Worm (Caenorhabditis elegans) whole organism, L2 larva: Measurements from ENCODE around the gene ugt-67.

Source experiments
- R02D3.7 ChIP-seq: fragments of 150-350 bp; optimal IDR thresholded peaks from 2 replicates; lab custom pipeline; 2014; ENCODE audit warnings: missing biosample characterization, missing genetic modification characterization
- ZK546.5 ChIP-seq: sonication (generic microtip); optimal IDR thresholded peaks from 2 replicates; lab custom pipeline; 2017; ENCODE audit warnings: missing biosample characterization, missing genetic modification characterization
- ceh-16 ChIP-seq: fragments of 150-350 bp; optimal IDR thresholded peaks from 2 replicates; lab custom pipeline; 2014; ENCODE audit warnings: missing biosample characterization, missing genetic modification characterization
- ceh-82 ChIP-seq: fragments of 150-350 bp; optimal IDR thresholded peaks from 2 replicates; lab custom pipeline; 2014; ENCODE audit warnings: missing biosample characterization, missing genetic modification characterization
- crh-2 ChIP-seq: sonication (generic microtip); optimal IDR thresholded peaks from 2 replicates; lab custom pipeline; 2017; ENCODE audit warnings: missing biosample characterization, missing genetic modification characterization
- fos-1 ChIP-seq: fragments of 150-350 bp; optimal IDR thresholded peaks from 2 replicates; lab custom pipeline; 2014; ENCODE audit warnings: missing biosample characterization, missing genetic modification characterization
- lin-39 ChIP-seq: fragments of 150-350 bp; optimal IDR thresholded peaks from 2 replicates; lab custom pipeline; 2014; ENCODE audit warnings: missing biosample characterization, missing genetic modification reagents, missing genetic modification characterization
- mbf-1 ChIP-seq: sonication (generic microtip); optimal IDR thresholded peaks from 2 replicates; lab custom pipeline; 2017; ENCODE audit warnings: missing biosample characterization, missing genetic modification characterization
- nhr-129 ChIP-seq: fragments of 150-350 bp; optimal IDR thresholded peaks from 2 replicates; lab custom pipeline; 2014; ENCODE audit warnings: missing biosample characterization, missing genetic modification characterization
- nhr-25 ChIP-seq: fragments of 150-350 bp; sonication (generic microtip); optimal IDR thresholded peaks from 3 replicates; lab custom pipeline; 2014; ENCODE audit warnings: missing biosample characterization, missing genetic modification characterization
- sma-9 ChIP-seq, 2 experiments: fragments of 150-350 bp in 1 of 2; sonication (generic microtip) in 1 of 2; optimal IDR thresholded peaks; 2 replicates each; lab custom pipeline; 2014 to 2016; ENCODE audit warnings: missing genetic modification characterization in 2 of 2, mild to moderate bottlenecking in 1 of 2, missing biosample characterization in 1 of 2, missing compliant biosample characterization in 1 of 2, missing genetic modification reagents in 1 of 2, moderate library complexity in 1 of 2
- unc-62 ChIP-seq: fragments of 150-350 bp; optimal IDR thresholded peaks from 2 replicates; lab custom pipeline; 2014; ENCODE audit warnings: missing biosample characterization, missing genetic modification reagents, missing genetic modification characterization
- zag-1 ChIP-seq: fragments of 150-350 bp; optimal IDR thresholded peaks from 2 replicates; lab custom pipeline; 2014; ENCODE audit warnings: missing biosample characterization, missing genetic modification characterization
- ztf-1 ChIP-seq: fragments of 200-800 bp; sonication (Bioruptor generic); conservative IDR thresholded peaks from 2 replicates; pipeline ENCODE4 v1.3.6; 2022; ENCODE audit warnings: missing genetic modification characterization, missing compliant biosample characterization

Gene ugt-67

DNA sequence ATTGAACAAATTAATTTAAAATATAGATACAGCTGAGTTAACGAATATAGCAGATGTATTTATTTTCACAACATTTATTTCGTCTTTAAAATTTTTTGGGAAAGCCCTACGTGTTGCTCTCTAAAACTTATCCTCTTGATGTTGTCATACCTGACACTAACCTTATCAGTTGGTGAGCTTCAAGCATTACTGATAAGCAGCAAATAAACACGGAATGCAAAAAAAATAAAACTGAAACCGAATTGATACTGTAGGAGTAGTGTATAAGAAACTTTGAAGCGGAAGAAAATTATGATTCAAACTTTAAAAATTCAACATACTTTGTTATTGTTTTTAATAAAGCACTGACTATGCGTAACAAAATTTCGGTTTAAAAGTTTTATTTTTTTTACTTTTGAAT, 33.9 kb downstream of the ugt-67 start:
- TF ChIP-seq fos-1 (tag; lab: Kevin White, UChicago), result peak; percentile 30
- TF ChIP-seq nhr-25 (tag; lab: Kevin White, UChicago), result no peak
- TF ChIP-seq, all 48 proteins: peak for 1

DNA sequence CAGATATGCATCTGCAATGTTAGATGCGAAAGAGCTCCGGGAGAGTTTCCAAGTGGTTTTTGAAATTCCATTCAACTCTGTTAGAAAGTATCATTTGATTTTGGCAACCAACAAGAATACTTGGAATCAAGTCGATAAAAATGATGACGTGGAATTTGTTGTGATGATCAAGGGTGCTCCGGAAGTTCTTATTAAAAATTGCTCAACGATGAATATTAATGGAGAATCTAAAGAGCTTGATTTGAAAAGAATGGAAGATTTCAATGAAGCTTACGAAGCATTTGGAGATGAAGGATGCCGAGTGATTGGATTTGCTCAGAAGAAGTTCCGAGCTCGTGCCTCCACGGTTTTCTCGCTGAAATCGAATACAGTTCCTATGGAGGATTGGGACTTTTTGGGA, 36.2 kb downstream of the ugt-67 start:
- TF ChIP-seq ztf-1 (GFP tag; lab: Robert Waterston, UW) (no peak), ZK546.5 (no peak)

DNA sequence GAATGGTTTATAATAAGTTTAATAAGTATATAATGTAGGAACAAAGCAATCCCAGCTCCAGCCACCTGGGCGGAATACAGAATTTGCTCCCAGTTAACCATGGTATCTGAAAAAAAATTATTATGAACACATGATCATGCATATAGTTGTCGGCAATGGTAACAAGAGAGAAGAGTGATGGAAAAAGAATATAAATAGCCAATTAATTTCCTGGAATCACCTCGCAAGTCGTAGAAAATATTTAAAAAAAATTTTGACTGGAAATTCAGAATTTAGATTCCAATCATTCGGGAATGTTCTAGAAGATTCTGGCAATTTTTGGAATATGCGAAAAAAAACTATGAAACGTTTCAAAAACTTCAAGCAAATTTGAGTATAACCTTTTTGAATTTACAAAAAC, 43.0 kb downstream of the ugt-67 start, which contains the start of gene str-211:
str-211 (minus strand) TSS at position 101 of the 400 bp plus-strand sequence.
- no peak for TF ChIP-seq nhr-129 (tag; lab: Kevin White, UChicago)
- no peak for TF ChIP-seq unc-62 (GFP tag; lab: Kevin White, UChicago)

DNA sequence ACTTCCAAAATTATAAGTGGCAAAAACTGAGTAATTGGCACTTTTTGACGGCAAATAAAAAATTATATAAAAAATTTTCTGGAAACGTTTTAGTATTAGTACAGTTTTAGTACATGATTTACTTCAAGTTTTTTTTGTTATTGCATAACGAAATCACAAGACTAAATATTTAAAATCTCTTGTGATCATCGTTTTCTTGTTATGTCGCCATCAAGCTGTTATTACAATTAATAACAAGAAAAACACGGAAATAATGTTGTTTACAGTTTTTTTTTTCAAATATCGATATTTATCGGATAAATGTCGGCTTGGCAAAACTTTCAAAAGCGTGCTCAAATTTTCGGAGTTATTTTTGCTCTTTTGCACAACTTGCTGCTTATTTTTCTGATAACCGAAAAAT, 47.5 kb downstream of the ugt-67 start, which contains the start of gene str-209:
str-209 (plus strand) TSS at position 301 of the 400 bp plus-strand sequence.
- TF ChIP-seq R02D3.7 (tag; lab: Kevin White, UChicago) (no peak), ceh-16 (tag; lab: Kevin White, UChicago) (no peak), zag-1 (tag; lab: Kevin White, UChicago) (no peak), sma-9 (GFP tag; optimal IDR thresholded peaks at IDR 0.05; lab: Kevin White, UChicago) (no peak), sma-9 (tag; optimal IDR thresholded peaks at IDR 0.05; lab: Kevin White, UChicago) (no peak)

DNA sequence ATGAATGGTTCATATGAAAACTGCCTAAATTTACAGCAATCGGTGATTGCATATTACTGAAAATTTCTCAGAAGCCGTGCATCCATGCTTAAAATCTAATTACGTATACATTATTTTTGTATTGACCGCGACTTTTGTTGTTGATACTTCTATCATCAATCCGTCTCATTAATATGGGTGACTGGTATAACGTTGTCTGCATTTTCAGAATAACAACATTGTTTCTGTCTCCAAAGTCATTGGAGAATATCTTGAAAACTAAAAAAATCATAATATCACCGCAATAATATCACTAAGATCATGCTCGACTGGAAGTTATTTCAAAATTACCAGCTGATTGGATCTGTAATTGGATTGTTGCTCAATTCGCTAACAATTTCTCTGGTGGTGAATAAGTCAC, 50.3 kb downstream of the ugt-67 start, which contains the start of gene str-207:
str-207 (plus strand) TSS at position 301 of the 400 bp plus-strand sequence.
- TF ChIP-seq mbf-1 (tag; lab: Kevin White, UChicago) (no peak), lin-39 (tag; lab: Kevin White, UChicago) (no peak), crh-2 (tag; lab: Kevin White, UChicago) (no peak), fos-1 (tag; lab: Kevin White, UChicago) (no peak), ceh-82 (no peak)
